Worm (Caenorhabditis elegans) whole organism, early embryonic: ENCODE data around the gene rimb-1.

ENCODE experiments used
- B0310.2 ChIP-seq: sonication (generic microtip); optimal IDR thresholded peaks from 2 replicates; lab custom pipeline; 2016; ENCODE audit warnings: mild to moderate bottlenecking, missing genetic modification characterization, missing compliant biosample characterization
- F13C5.2 ChIP-seq: sonication (generic microtip); optimal IDR thresholded peaks from 2 replicates; lab custom pipeline; 2017; ENCODE audit warnings: mild to moderate bottlenecking, missing genetic modification characterization, inconsistent platforms, missing compliant biosample characterization
- aly-1 ChIP-seq: sonication (generic microtip); optimal IDR thresholded peaks from 2 replicates; lab custom pipeline; 2016; ENCODE audit warnings: missing genetic modification characterization, missing compliant biosample characterization
- ama-1 ChIP-seq: fragments of 150-350 bp; optimal IDR thresholded peaks from 2 replicates; lab custom pipeline; 2014
- ceh-13 ChIP-seq: fragments of 200-800 bp; sonication (Bioruptor generic); optimal IDR thresholded peaks from 2 replicates; lab custom pipeline; 2018; ENCODE audit warnings: mild to moderate bottlenecking, missing genetic modification characterization, missing compliant biosample characterization
- ceh-36 ChIP-seq: sonication (generic microtip); optimal IDR thresholded peaks from 2 replicates; lab custom pipeline; 2016; ENCODE audit warnings: missing genetic modification characterization, inconsistent platforms, missing compliant biosample characterization
- ets-7 ChIP-seq: sonication (generic microtip); optimal IDR thresholded peaks from 2 replicates; lab custom pipeline; 2016; ENCODE audit warnings: missing genotype, missing genetic modification characterization, missing compliant biosample characterization
- flt-1 ChIP-seq: fragments of 200-800 bp; sonication (Bioruptor generic); IDR thresholded peaks from 2 replicates; pipeline ENCODE4 v1.3.6; 2022; ENCODE audit warnings: missing genetic modification characterization, missing compliant biosample characterization
- hmbx-1 ChIP-seq: sonication (generic microtip); optimal IDR thresholded peaks from 2 replicates; lab custom pipeline; 2016; ENCODE audit warnings: mild to moderate bottlenecking, missing genetic modification characterization, missing compliant biosample characterization
- hmg-4 ChIP-seq: fragments of 200-800 bp; sonication (Bioruptor generic); optimal IDR thresholded peaks from 2 replicates; lab custom pipeline; 2018; ENCODE audit warnings: mild to moderate bottlenecking, missing genetic modification characterization, missing compliant biosample characterization
- hnd-1 ChIP-seq: sonication (generic microtip); optimal IDR thresholded peaks from 2 replicates; lab custom pipeline; 2016; ENCODE audit warnings: missing genetic modification characterization, missing compliant biosample characterization
- pes-1 ChIP-seq: fragments of 200-800 bp; sonication (Bioruptor generic); IDR thresholded peaks from 2 replicates; pipeline ENCODE4 v1.3.6; 2022; ENCODE audit warnings: missing genetic modification reagents, missing genetic modification characterization, missing compliant biosample characterization
- scrt-1 ChIP-seq: fragments of 200-800 bp; sonication (Bioruptor generic); IDR thresholded peaks from 2 replicates; pipeline ENCODE4 v1.3.6; 2022; ENCODE audit warnings: missing genetic modification characterization, missing compliant biosample characterization
- sea-1 ChIP-seq: fragments of 200-800 bp; sonication (Bioruptor generic); conservative IDR thresholded peaks from 2 replicates; pipeline ENCODE4 v1.3.6; 2022; ENCODE audit warnings: missing genetic modification characterization, missing compliant biosample characterization
- tbx-11 ChIP-seq: fragments of 200-800 bp; sonication (Bioruptor generic); IDR thresholded peaks from 2 replicates; pipeline ENCODE4 v1.3.6; 2022; ENCODE audit warnings: missing genetic modification characterization, missing compliant biosample characterization
- tbx-37 ChIP-seq: fragments of 200-800 bp; sonication (Bioruptor generic); conservative IDR thresholded peaks from 2 replicates; pipeline ENCODE4 v1.3.6; 2022; ENCODE audit warnings: missing genetic modification reagents, missing genetic modification characterization, missing compliant biosample characterization
- tra-4 ChIP-seq: sonication (generic microtip); optimal IDR thresholded peaks from 2 replicates; lab custom pipeline; 2017; ENCODE audit warnings: missing genetic modification characterization, missing compliant biosample characterization

Gene rimb-1

DNA sequence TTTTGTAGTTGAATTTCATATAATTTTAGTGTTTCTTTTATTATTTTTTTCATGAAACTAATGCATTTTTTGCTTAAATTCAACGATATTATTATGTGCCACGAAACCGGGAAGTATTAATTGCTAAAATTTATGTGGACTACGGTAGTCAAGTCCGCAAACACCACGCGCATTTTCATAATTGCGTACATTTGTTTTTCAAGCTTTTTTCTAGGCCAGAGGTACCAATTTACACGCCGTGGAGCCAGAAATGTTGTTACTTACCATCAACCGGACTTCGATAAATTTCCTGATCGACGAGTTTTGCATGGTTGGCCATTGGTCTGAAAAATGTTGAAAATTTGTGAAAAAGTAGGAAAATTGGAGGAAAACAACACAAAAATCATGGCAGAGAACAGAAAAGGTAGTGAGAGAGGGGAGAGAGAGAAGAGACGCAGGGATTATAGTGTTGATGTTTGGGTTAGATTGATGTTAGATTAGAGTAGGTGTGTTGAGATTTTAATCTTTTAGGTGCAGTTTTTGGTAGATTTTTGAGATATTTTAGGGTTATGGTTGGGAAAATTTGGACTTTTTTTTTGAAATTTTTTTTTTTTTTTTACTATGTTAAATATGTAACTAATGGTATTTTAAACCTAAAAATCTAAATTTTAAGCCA is 30.0 kb downstream of the rimb-1 start, which contains the start of gene clp-4:
Gene clp-4 (minus strand): TSS at position 323 of the 655 bp plus-strand sequence.
- TF ChIP-seq ama-1 (lab: Kevin White, UChicago), result no peak
- no peak for TF ChIP-seq F13C5.2 (tag; lab: Kevin White, UChicago)
- TF ChIP-seq hmg-4 (GFP tag; lab: Kevin White, UChicago), result no peak
- no peak for TF ChIP-seq hnd-1
- TF ChIP-seq ceh-13 (GFP tag; lab: Kevin White, UChicago), result no peak
- no peak for TF ChIP-seq hmbx-1 (tag; lab: Kevin White, UChicago)
- TF ChIP-seq pes-1 (GFP tag; lab: Robert Waterston, UW), result no peak

DNA sequence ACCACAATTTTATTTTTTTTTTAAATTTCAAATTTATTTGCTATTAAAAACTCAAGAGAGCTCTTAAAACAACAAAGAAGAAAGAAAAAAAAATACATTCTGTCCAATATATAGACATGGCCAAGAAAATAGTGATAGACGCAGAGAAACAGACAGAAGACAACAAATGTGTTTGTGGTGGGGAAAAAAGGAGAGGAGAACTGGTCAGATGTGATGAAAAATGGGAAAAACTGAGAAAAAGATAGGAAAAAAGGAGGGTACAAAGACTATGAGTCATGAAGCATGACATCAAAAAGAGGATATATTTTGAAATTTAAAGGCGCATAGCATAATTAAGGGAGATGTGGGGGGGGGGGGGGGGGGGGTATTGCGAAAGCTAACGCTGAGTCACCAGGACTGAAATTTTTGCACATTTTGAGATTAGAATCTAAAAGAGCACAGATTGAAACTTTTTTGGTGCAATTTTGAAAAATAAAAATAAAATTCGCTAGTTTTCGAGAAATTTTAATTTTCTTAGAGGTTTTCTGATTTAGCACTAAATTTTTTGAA is 31.0 kb downstream of the rimb-1 start:
- TF ChIP-seq ceh-36 (tag; lab: Kevin White, UChicago) (no peak), ama-1 (lab: Kevin White, UChicago) (no peak), tbx-11 (no peak), flt-1 (GFP tag; lab: Robert Waterston, UW) (no peak), tbx-37 (GFP tag; lab: Robert Waterston, UW) (no peak), F13C5.2 (tag; lab: Kevin White, UChicago) (no peak), hmg-4 (GFP tag; lab: Kevin White, UChicago) (no peak), aly-1 (no peak), ets-7 (tag; lab: Kevin White, UChicago) (no peak), hnd-1 (no peak), tra-4 (no peak), pes-1 (GFP tag; lab: Robert Waterston, UW) (no peak), scrt-1 (GFP tag; lab: Robert Waterston, UW) (no peak), hmbx-1 (tag; lab: Kevin White, UChicago) (no peak), B0310.2 (no peak), ceh-13 (GFP tag; lab: Kevin White, UChicago) (no peak)

ce11 chrIII:1824264-1824922 is 36.3 kb downstream of the rimb-1 start, which contains the start of the genes pvf-1 and Y39A3CL.7:
Gene pvf-1 (minus strand): TSS chrIII:1824314.
Gene Y39A3CL.7 (plus strand): TSS chrIII:1824919.
- TF ChIP-seq tbx-11 (peak; percentile 77), ama-1 (lab: Kevin White, UChicago) (no peak), pes-1 (GFP tag; lab: Robert Waterston, UW) (peak; percentile 77), ceh-36 (tag; lab: Kevin White, UChicago) (peak; percentile 60), B0310.2 (no peak), tbx-37 (GFP tag; lab: Robert Waterston, UW) (peak; percentile 52; the same call in 1 of the 2 replicates), hnd-1 (peak; percentile 39), hmg-4 (GFP tag; lab: Kevin White, UChicago) (peak; percentile 40), hmbx-1 (tag; lab: Kevin White, UChicago) (no peak), ceh-13 (GFP tag; lab: Kevin White, UChicago) (peak; percentile 20), ets-7 (tag; lab: Kevin White, UChicago) (peak; percentile 54), F13C5.2 (tag; lab: Kevin White, UChicago) (peak; percentile 63), tra-4 (no peak), flt-1 (GFP tag; lab: Robert Waterston, UW) (peak; percentile 59; the same call in 1 of the 2 replicates), scrt-1 (GFP tag; lab: Robert Waterston, UW) (peak; percentile 68; the same call in 1 of the 2 replicates), aly-1 (no peak), sea-1 (GFP tag; lab: Robert Waterston, UW) (peak; percentile 53; the same call in 1 of the 2 replicates)

DNA sequence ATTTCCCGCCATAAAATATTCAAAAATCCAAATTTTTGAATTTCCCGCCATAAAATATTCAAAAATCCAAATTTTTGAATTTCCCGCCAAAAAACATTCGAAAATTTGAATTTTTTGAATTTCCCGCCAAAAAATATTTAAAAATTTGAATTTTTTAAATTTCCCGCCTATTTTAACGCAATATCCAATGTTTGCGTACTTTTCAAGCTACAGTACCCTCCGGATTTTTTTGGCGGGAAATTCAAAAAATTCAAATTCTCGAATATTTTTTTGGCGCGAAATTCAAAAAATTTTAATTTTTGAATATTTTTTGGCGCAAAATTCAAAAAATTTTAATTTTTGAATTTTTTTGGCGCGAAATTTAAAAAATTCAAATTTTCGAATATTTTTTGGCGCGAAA is 43.0 kb downstream of the rimb-1 start:
- TF ChIP-seq hmg-4 (GFP tag; lab: Kevin White, UChicago) (no peak), ceh-13 (GFP tag; lab: Kevin White, UChicago) (no peak), hmbx-1 (tag; lab: Kevin White, UChicago) (no peak), ama-1 (lab: Kevin White, UChicago) (no peak)

DNA sequence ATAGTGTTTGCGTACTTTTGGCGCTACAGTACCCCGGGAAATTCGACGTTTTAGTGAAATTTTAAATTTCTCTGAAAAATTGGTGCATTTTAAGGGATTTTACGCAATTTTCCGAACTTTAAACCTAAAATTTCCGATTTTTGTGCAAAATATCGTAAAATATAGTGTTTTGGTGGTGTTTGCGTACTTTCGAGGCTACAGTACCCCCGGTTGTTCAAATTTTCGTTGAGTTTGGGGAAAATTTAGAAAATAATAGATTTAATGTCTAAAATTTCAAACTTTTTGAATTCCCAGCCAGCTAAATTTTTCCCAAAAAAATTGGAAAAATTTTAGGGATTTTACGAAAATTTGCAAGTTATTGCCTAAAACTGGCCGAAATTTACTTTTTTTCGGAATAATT is 44.3 kb downstream of the rimb-1 start:
- TF ChIP-seq tra-4, result no peak
- no peak for TF ChIP-seq hmbx-1 (tag; lab: Kevin White, UChicago)
- no peak for TF ChIP-seq aly-1
- no peak for TF ChIP-seq tbx-11
- no peak for TF ChIP-seq pes-1 (GFP tag; lab: Robert Waterston, UW)
- no peak for TF ChIP-seq hnd-1
- TF ChIP-seq ets-7 (tag; lab: Kevin White, UChicago), result no peak

ce11 chrIII:1833984-1834563 is 45.9 kb downstream of the rimb-1 start, which contains the start of gene rexd-1:
Gene rexd-1 (plus strand): TSS chrIII:1834513.
- TF ChIP-seq tra-4, result no peak
- no peak for TF ChIP-seq F13C5.2 (tag; lab: Kevin White, UChicago)
- no peak for TF ChIP-seq B0310.2
- no peak for TF ChIP-seq tbx-37 (GFP tag; lab: Robert Waterston, UW)
- no peak for TF ChIP-seq ceh-13 (GFP tag; lab: Kevin White, UChicago)
- no peak for TF ChIP-seq hmbx-1 (tag; lab: Kevin White, UChicago)
- no peak for TF ChIP-seq tbx-11
- TF ChIP-seq hmg-4 (GFP tag; lab: Kevin White, UChicago), result no peak
- TF ChIP-seq ceh-36 (tag; lab: Kevin White, UChicago), result no peak
- no peak for TF ChIP-seq ets-7 (tag; lab: Kevin White, UChicago)
- TF ChIP-seq sea-1 (GFP tag; lab: Robert Waterston, UW), result no peak
- no peak for TF ChIP-seq pes-1 (GFP tag; lab: Robert Waterston, UW)
- TF ChIP-seq flt-1 (GFP tag; lab: Robert Waterston, UW), result no peak
- TF ChIP-seq scrt-1 (GFP tag; lab: Robert Waterston, UW), result no peak
- no peak for TF ChIP-seq hnd-1
- no peak for TF ChIP-seq aly-1
- no peak for TF ChIP-seq ama-1 (lab: Kevin White, UChicago)
